Worm (Caenorhabditis elegans): ENCODE measurements around the gene nspc-18.

- TF ChIP-seq ama-1 (optimal IDR thresholded peaks at IDR 0.05) (no peak), aly-1 (tag; optimal IDR thresholded peaks at IDR 0.05) (no peak), hmg-4 (GFP tag; optimal IDR thresholded peaks at IDR 0.05) (no peak), ceh-36 (tag; optimal IDR thresholded peaks at IDR 0.05) (no peak), B0310.2 (tag; optimal IDR thresholded peaks at IDR 0.05) (no peak), hnd-1 (tag; optimal IDR thresholded peaks at IDR 0.05) (no peak), tbx-37 (GFP tag; conservative IDR thresholded peaks at IDR 0.05) (no peak), scrt-1 (GFP tag; IDR thresholded peaks at IDR 0.05) (no peak)
Observed at ce11 chrX:14504551-14504902, 22.9 kb downstream of the nspc-18 start.

Measured in whole organism, early embryonic.